Fruit fly (Drosophila melanogaster) whole organism: ENCODE data around the gene nonA.

Source experiments
- CG8478 ChIP-seq: fragments of >200 bp; optimal IDR thresholded peaks from 2 replicates; lab custom pipeline; 2018; ENCODE audit warnings: inconsistent platforms
- psq ChIP-seq: fragments of >200 bp; optimal IDR thresholded peaks from 2 replicates; lab custom pipeline; 2017
- usp ChIP-seq: fragments of >200 bp; optimal IDR thresholded peaks from 2 replicates; lab custom pipeline; 2017; ENCODE audit warnings: missing biosample characterization, missing genetic modification characterization, mixed read lengths

DNA sequence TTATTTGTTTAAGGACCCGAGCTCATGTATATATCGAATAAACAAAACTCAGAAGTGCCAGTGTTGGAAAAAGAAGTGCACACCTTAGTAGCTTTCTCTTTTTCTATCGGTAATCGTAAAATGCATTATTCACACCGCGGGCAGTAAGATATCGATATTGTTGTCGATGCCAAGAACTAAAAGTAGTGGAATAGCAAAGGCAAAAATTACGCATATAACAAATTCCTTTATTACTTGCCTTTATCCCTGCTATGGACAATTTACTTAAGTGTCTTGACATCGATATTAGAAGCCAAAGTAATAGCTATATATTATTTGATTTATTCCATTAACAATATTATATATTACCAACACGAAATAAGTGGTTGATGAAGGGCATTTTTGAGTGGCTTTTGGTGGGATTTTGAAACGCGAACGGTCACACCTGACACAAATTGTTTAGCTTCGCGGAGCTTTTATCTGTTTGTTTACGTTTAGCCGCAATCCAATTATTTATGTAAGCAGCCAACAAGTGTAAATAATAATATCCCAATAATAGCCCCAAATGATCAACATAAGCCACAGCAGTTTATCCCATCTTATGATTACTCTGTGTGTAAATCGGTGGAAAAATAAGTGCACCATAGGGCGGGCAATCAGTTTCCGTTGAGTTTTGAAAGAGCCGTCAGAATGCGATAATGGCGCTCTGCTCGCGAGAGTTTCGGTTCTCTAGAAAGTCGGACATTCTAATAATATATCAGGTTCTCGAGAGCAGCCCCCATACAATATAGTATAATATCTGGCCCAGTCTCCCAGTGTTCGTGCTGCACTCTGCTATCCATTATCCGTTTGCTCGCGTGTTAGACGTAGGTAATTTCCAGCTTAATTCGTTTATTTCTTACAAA, 23.7 kb downstream of the nonA start, which contains the start of the genes CG9992 and CG4239:
- TF ChIP-seq usp (GFP tag; lab: Kevin White, UChicago) (no peak), psq (lab: Kevin White, UChicago) (no peak), CG8478 (lab: Kevin White, UChicago) (no peak)
